Fruit fly (Drosophila melanogaster): ENCODE data around the gene GstD3.

GstD3 gene

dm6 chr3R:12359837-12360236, 13.0 kb upstream of the GstD3 start, which contains the start of gene CG4115 (continued):
- TF ChIP-seq fd96Cb (tag; optimal IDR thresholded peaks at IDR 0.05) (no peak), scrt (GFP tag; optimal IDR thresholded peaks at IDR 0.05) (no peak), CG30020 (tag; optimal IDR thresholded peaks at IDR 0.05) (no peak), onecut (GFP tag; IDR thresholded peaks at IDR 0.05) (peak; percentile 67), CG6175 (GFP tag; IDR thresholded peaks at IDR 0.05) (no peak), Deaf1 (tag; optimal IDR thresholded peaks at IDR 0.05) (no peak), ci (GFP tag; IDR thresholded peaks at IDR 0.05) (0 out of 3 replicates have a peak, but pooled peaks have one; percentile 49), schlank (tag; optimal IDR thresholded peaks at IDR 0.05) (no peak), Bgb (GFP tag; IDR thresholded peaks at IDR 0.05; ENCODE audit: partially characterized antibody) (no peak), CG12155 (GFP tag; optimal IDR thresholded peaks at IDR 0.05) (no peak), zfh2 (GFP tag; optimal IDR thresholded peaks at IDR 0.05) (no peak), Jarid2 (GFP tag; optimal IDR thresholded peaks at IDR 0.05) (peak; percentile 40), Trl (optimal IDR thresholded peaks at IDR 0.05) (peak; percentile 7 to 32), Trl (GFP tag; optimal IDR thresholded peaks at IDR 0.05) (no peak), CG10654 (GFP tag; optimal IDR thresholded peaks at IDR 0.05) (no peak), gce (GFP tag; IDR thresholded peaks at IDR 0.05) (0 out of 3 replicates have a peak, but pooled peaks have one; percentile 15), pb (GFP tag; optimal IDR thresholded peaks at IDR 0.05) (no peak), Fer2 (tag; optimal IDR thresholded peaks at IDR 0.05) (no peak), MESR4 (GFP tag; optimal IDR thresholded peaks at IDR 0.05) (no peak), stc (GFP tag; IDR thresholded peaks at IDR 0.05) (0 out of 2 replicates have a peak, but pooled peaks have one; percentile 10), pros (GFP tag; optimal IDR thresholded peaks at IDR 0.05) (no peak), pzg (GFP tag; optimal IDR thresholded peaks at IDR 0.05) (no peak), CG6854 (GFP tag; optimal IDR thresholded peaks at IDR 0.05) (no peak), Kr (GFP tag; optimal IDR thresholded peaks at IDR 0.05) (no peak), emc (GFP tag; optimal IDR thresholded peaks at IDR 0.05) (no peak), CG10147 (GFP tag; optimal IDR thresholded peaks at IDR 0.05) (no peak), CG15479 (GFP tag; optimal IDR thresholded peaks at IDR 0.05) (no peak), Hr51 (GFP tag; optimal IDR thresholded peaks at IDR 0.05) (no peak), CG17186 (GFP tag; optimal IDR thresholded peaks at IDR 0.05) (no peak), lov (optimal IDR thresholded peaks at IDR 0.05) (no peak), lov (GFP tag; IDR thresholded peaks at IDR 0.05) (no peak), B-H1 (GFP tag; IDR thresholded peaks at IDR 0.05) (no peak), az2 (GFP tag; optimal IDR thresholded peaks at IDR 0.05) (no peak), CG13894 (tag; optimal IDR thresholded peaks at IDR 0.05) (no peak), CG31388 (GFP tag; optimal IDR thresholded peaks at IDR 0.05) (no peak), CG17802 (tag; optimal IDR thresholded peaks at IDR 0.05) (no peak), Taf1 (GFP tag; IDR thresholded peaks at IDR 0.05) (no peak), zen2 (GFP tag; IDR thresholded peaks at IDR 0.05; ENCODE audit: partially characterized antibody) (no peak), CG6813 (GFP tag; optimal IDR thresholded peaks at IDR 0.05) (no peak), z (GFP tag; IDR thresholded peaks at IDR 0.05) (peak; percentile 80), Side (GFP tag; optimal IDR thresholded peaks at IDR 0.05) (no peak), CG9797 (GFP tag; optimal IDR thresholded peaks at IDR 0.05) (no peak), twi (tag; optimal IDR thresholded peaks at IDR 0.05) (no peak), Blimp-1 (GFP tag; optimal IDR thresholded peaks at IDR 0.05) (peak; percentile 93), Sox100B (GFP tag; optimal IDR thresholded peaks at IDR 0.05) (no peak), CG6683 (GFP tag; optimal IDR thresholded peaks at IDR 0.05) (no peak), psq (GFP tag; optimal IDR thresholded peaks at IDR 0.05) (no peak), CG15011 (GFP tag; optimal IDR thresholded peaks at IDR 0.05) (no peak), CG31365 (tag; optimal IDR thresholded peaks at IDR 0.05) (no peak), CG42726 (GFP tag; IDR thresholded peaks at IDR 0.05; ENCODE audit: partially characterized antibody) (no peak), vnd (GFP tag; IDR thresholded peaks at IDR 0.05; ENCODE audit: partially characterized antibody) (no peak)
